Worm (Caenorhabditis elegans): ENCODE measurements around the gene H12D21.6.
"Not testable (repeated sequence)": the region's sequence is repeated elsewhere in the genome, so short reads cannot be mapped to it uniquely, and the experiment has no call there.

Gene H12D21.6

ce11 chrV:14907445-14907844 is 9.8 kb upstream of the H12D21.6 start:
- no peak for TF ChIP-seq pes-1 (GFP tag; IDR thresholded peaks at IDR 0.05)
- TF ChIP-seq hmg-4 (GFP tag; optimal IDR thresholded peaks at IDR 0.05) = no peak
- no peak for TF ChIP-seq tra-4 (tag; optimal IDR thresholded peaks at IDR 0.05)
- TF ChIP-seq aly-1 (tag; optimal IDR thresholded peaks at IDR 0.05) = no peak
- no peak for TF ChIP-seq scrt-1 (GFP tag; IDR thresholded peaks at IDR 0.05)
- TF ChIP-seq tbx-11 (GFP tag; IDR thresholded peaks at IDR 0.05) = no peak
- no peak for TF ChIP-seq tbx-37 (GFP tag; conservative IDR thresholded peaks at IDR 0.05)
- TF ChIP-seq ets-7 (tag; optimal IDR thresholded peaks at IDR 0.05) = no peak
- no peak for TF ChIP-seq sea-1 (GFP tag; conservative IDR thresholded peaks at IDR 0.05)
- no peak for TF ChIP-seq F13C5.2 (tag; optimal IDR thresholded peaks at IDR 0.05)
- TF ChIP-seq B0310.2 (tag; optimal IDR thresholded peaks at IDR 0.05) = no peak
- no peak for TF ChIP-seq hnd-1 (tag; optimal IDR thresholded peaks at IDR 0.05)

DNA sequence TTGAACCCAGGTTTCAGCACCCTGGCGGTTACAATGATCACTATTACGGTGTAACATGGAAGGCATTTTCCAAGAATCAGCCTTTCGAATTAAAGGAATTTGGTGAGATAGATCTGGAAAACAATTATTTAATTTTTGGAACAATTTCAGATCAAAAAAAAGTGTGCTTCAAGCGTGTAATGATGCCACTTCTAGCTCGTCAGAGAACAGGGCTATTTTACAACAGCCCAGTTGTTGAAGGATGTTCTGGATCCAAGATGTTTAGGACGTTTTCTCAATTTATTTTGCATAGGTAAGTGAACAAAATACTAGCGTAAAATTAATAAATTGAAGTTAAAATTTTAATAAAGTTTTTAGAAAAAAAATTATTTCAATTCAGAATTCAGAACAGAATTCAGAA is 3.3 kb upstream of the H12D21.6 start:
- no peak for TF ChIP-seq pes-1 (GFP tag; IDR thresholded peaks at IDR 0.05)
- no peak for TF ChIP-seq hmbx-1 (tag; optimal IDR thresholded peaks at IDR 0.05)
- TF ChIP-seq ceh-13 (GFP tag; optimal IDR thresholded peaks at IDR 0.05) = no peak
- TF ChIP-seq aly-1 (tag; optimal IDR thresholded peaks at IDR 0.05) = no peak
- TF ChIP-seq ets-7 (tag; optimal IDR thresholded peaks at IDR 0.05) = no peak
- no peak for TF ChIP-seq scrt-1 (GFP tag; IDR thresholded peaks at IDR 0.05)
- TF ChIP-seq tbx-37 (GFP tag; conservative IDR thresholded peaks at IDR 0.05) = no peak
- TF ChIP-seq tbx-11 (GFP tag; IDR thresholded peaks at IDR 0.05) = no peak

DNA sequence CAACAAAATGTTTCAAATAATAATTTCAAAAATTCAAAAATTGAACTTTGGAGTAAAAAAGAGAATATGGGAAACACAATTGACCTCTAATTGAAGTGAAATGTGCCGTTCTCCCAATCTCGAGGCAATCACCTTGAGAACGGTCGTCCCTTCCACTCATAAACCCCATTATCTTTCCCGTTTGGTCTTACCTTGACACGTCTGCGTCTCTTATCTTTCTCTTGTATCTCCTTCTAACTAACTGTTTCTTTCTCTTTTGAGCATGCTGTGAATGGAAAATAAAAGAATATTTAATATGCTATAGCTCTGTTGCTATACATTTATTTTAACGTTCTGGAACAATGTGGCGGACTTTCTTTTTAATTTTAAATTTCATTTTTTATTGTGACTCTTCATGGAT is 1.9 kb upstream of the H12D21.6 start, which contains the start of gene H12D21.10:
TSS of gene H12D21.10 (plus strand) at position 260 of the 400 bp plus-strand sequence.
- TF ChIP-seq aly-1 (tag; optimal IDR thresholded peaks at IDR 0.05) = no peak
- no peak for TF ChIP-seq ama-1 (optimal IDR thresholded peaks at IDR 0.05)
- TF ChIP-seq tbx-11 (GFP tag; IDR thresholded peaks at IDR 0.05) = no peak
- TF ChIP-seq ceh-36 (tag; optimal IDR thresholded peaks at IDR 0.05) = no peak
- no peak for TF ChIP-seq ceh-13 (GFP tag; optimal IDR thresholded peaks at IDR 0.05)
- TF ChIP-seq hnd-1 (tag; optimal IDR thresholded peaks at IDR 0.05) = no peak
- no peak for TF ChIP-seq tbx-37 (GFP tag; conservative IDR thresholded peaks at IDR 0.05)
- TF ChIP-seq scrt-1 (GFP tag; IDR thresholded peaks at IDR 0.05) = no peak
- no peak for TF ChIP-seq pes-1 (GFP tag; IDR thresholded peaks at IDR 0.05)

DNA sequence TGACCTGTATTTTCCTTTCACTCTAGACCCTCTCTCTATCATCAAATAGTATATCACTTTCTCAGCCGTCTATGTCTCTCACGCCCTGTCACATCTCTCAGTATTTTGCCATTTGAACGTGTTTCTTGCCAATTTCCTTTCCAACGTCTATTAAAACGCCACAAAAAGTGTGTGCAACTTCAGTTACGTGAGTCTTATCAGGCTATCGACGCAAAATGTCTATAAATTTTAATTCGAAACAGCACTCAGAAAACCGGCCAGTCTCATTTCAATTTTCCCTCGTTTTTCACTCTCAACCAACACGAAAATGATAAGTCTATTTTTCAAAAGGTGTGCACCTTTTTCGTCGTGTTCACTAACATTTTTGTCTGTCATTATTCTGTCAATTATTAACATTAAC is 2.1 kb downstream of the H12D21.6 start, which contains the start of gene mpst-3:
TSS of gene mpst-3 (plus strand) at position 91 of the 400 bp plus-strand sequence.
- TF ChIP-seq ama-1 (optimal IDR thresholded peaks at IDR 0.05) = no peak
- TF ChIP-seq F13C5.2 (tag; optimal IDR thresholded peaks at IDR 0.05) = no peak
- no peak for TF ChIP-seq sea-1 (GFP tag; conservative IDR thresholded peaks at IDR 0.05)
- TF ChIP-seq pes-1 (GFP tag; IDR thresholded peaks at IDR 0.05) = no peak
- no peak for TF ChIP-seq aly-1 (tag; optimal IDR thresholded peaks at IDR 0.05)
- TF ChIP-seq tbx-11 (GFP tag; IDR thresholded peaks at IDR 0.05) = no peak
- TF ChIP-seq ets-7 (tag; optimal IDR thresholded peaks at IDR 0.05) = no peak
- TF ChIP-seq scrt-1 (GFP tag; IDR thresholded peaks at IDR 0.05) = no peak
- no peak for TF ChIP-seq hnd-1 (tag; optimal IDR thresholded peaks at IDR 0.05)
- no peak for TF ChIP-seq ceh-36 (tag; optimal IDR thresholded peaks at IDR 0.05)
- TF ChIP-seq hmbx-1 (tag; optimal IDR thresholded peaks at IDR 0.05) = no peak
- no peak for TF ChIP-seq tra-4 (tag; optimal IDR thresholded peaks at IDR 0.05)
- no peak for TF ChIP-seq ceh-13 (GFP tag; optimal IDR thresholded peaks at IDR 0.05)
- no peak for TF ChIP-seq flt-1 (GFP tag; IDR thresholded peaks at IDR 0.05)
- TF ChIP-seq B0310.2 (tag; optimal IDR thresholded peaks at IDR 0.05) = no peak
- no peak for TF ChIP-seq tbx-37 (GFP tag; conservative IDR thresholded peaks at IDR 0.05)
- no peak for TF ChIP-seq hmg-4 (GFP tag; optimal IDR thresholded peaks at IDR 0.05)

ce11 chrV:14893355-14894050 is 4.1 kb downstream of the H12D21.6 start, which contains the start of the genes mpst-2 and H12D21.5:
Gene mpst-2 (minus strand): TSS chrV:14893455.
Gene H12D21.5 (plus strand): TSS chrV:14894000.
- TF ChIP-seq ets-7 (tag; optimal IDR thresholded peaks at IDR 0.05) (no peak), ceh-13 (GFP tag; optimal IDR thresholded peaks at IDR 0.05) (no peak), hnd-1 (tag; optimal IDR thresholded peaks at IDR 0.05) (no peak), ceh-36 (tag; optimal IDR thresholded peaks at IDR 0.05) (no peak), tra-4 (tag; optimal IDR thresholded peaks at IDR 0.05) (no peak), sea-1 (GFP tag; conservative IDR thresholded peaks at IDR 0.05) (no peak), ama-1 (optimal IDR thresholded peaks at IDR 0.05) (no peak), hmbx-1 (tag; optimal IDR thresholded peaks at IDR 0.05) (no peak), F13C5.2 (tag; optimal IDR thresholded peaks at IDR 0.05) (no peak), flt-1 (GFP tag; IDR thresholded peaks at IDR 0.05) (no peak), hmg-4 (GFP tag; optimal IDR thresholded peaks at IDR 0.05) (no peak), tbx-37 (GFP tag; conservative IDR thresholded peaks at IDR 0.05) (no peak), aly-1 (tag; optimal IDR thresholded peaks at IDR 0.05) (no peak), B0310.2 (tag; optimal IDR thresholded peaks at IDR 0.05) (no peak), scrt-1 (GFP tag; IDR thresholded peaks at IDR 0.05) (no peak), pes-1 (GFP tag; IDR thresholded peaks at IDR 0.05) (no peak)

DNA sequence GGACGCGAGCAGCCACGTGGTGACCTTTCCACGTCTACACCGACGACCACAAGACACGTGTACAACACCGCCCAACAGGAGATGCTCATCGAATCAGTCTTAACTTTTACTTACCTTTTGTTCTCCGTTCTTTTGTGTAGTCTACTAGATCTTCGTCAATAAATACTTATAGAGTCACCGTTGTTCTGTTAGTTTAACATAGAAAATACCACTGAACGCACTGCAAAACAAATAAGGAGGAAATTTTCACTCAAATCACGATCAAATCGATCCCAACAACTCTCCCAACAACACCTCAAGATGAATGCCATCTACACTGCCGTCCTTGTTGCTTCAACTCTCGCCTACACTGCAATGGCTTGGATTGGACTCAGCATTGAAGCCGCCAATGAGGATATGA is 6.8 kb downstream of the H12D21.6 start, which contains the start of gene nspa-2:
TSS of gene nspa-2 (plus strand) at position 301 of the 400 bp plus-strand sequence.
- not testable (repeated sequence) for TF ChIP-seq tbx-11 (GFP tag; IDR thresholded peaks at IDR 0.05); aly-1 (tag; optimal IDR thresholded peaks at IDR 0.05); ets-7 (tag; optimal IDR thresholded peaks at IDR 0.05)

DNA sequence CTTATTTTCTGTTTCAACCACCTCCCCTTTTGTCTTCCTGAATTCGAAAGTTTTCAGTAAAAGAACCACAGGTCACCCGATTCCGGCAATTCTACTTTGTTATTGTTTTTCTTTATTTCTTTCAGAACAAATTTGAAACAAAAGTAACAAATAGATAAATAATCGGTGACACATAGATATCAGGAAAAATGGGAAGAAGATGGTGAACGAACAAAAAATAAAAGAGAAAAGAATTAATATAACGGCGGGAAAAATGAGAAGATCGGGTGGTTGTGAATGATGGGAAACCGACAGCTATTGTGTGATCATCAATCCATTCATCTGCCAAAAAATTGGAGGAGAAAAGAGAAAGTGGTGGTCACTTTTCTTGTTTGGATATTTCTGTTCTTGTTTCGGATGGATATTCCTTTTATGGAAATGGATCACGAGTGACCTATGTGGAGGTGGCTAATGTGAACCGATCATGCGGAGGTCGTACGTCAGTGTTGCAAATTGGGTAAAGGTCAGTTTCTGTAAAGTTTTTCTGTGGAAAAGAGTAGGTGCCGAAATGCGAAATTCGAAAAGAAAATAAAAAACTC is 20.3 kb downstream of the H12D21.6 start:
- TF ChIP-seq sea-1 (GFP tag; conservative IDR thresholded peaks at IDR 0.05) = no peak
- no peak for TF ChIP-seq aly-1 (tag; optimal IDR thresholded peaks at IDR 0.05)
- no peak for TF ChIP-seq tra-4 (tag; optimal IDR thresholded peaks at IDR 0.05)
- no peak for TF ChIP-seq B0310.2 (tag; optimal IDR thresholded peaks at IDR 0.05)
- no peak for TF ChIP-seq F13C5.2 (tag; optimal IDR thresholded peaks at IDR 0.05)
- no peak for TF ChIP-seq tbx-37 (GFP tag; conservative IDR thresholded peaks at IDR 0.05)
- TF ChIP-seq ama-1 (optimal IDR thresholded peaks at IDR 0.05) = no peak

Data from whole organism, early embryonic.